Worm (Caenorhabditis elegans) whole organism, L4 larva: ENCODE results near the gene pno-1.

ENCODE experiments used
- R02D3.7 ChIP-seq: fragments of 150-350 bp; sonication (generic microtip); optimal IDR thresholded peaks from 3 replicates; lab custom pipeline; 2014; ENCODE audit warnings: missing biosample characterization, missing genetic modification characterization
- aly-2 ChIP-seq: sonication (generic microtip); optimal IDR thresholded peaks from 2 replicates; lab custom pipeline; 2018; ENCODE audit warnings: missing biosample characterization, missing genetic modification characterization
- dpl-1 ChIP-seq: fragments of 150-350 bp; optimal IDR thresholded peaks from 2 replicates; lab custom pipeline; 2014; ENCODE audit warnings: missing biosample characterization, missing genetic modification reagents, missing genetic modification characterization
- lsy-2 ChIP-seq, 2 experiments: fragments of 150-350 bp in 1 of 2; sonication (generic microtip) in 1 of 2; optimal IDR thresholded peaks; 2 replicates each; lab custom pipeline; 2014 to 2017; ENCODE audit warnings: missing biosample characterization in 2 of 2, missing genetic modification characterization in 2 of 2

DNA sequence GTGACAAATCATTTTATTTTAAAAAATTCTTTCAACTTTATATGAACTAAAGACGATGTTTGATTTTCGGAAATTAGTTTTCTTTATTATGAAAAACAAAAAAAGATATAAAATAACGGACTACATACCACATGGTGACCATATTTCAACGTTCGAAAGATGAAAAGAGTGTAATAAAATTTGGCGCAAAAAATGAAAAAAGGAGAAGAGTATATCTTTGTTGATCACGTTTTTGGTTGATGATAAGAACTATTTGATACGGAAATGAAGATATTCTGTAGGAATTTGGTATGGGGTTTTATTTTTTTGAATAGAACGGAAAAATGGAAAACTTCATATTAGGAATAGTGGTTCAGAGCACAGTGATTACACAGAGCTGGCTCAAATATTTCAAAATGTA, 10.4 kb upstream of the pno-1 start, which contains the start of gene Y53C12B.7:
- TF ChIP-seq aly-2 (tag; lab: Kevin White, UChicago) = no peak
- no peak for TF ChIP-seq lsy-2 (tag; optimal IDR thresholded peaks at IDR 0.05; lab: Kevin White, UChicago)
- no peak for TF ChIP-seq dpl-1 (GFP tag; lab: Kevin White, UChicago)
- TF ChIP-seq R02D3.7 (tag; lab: Kevin White, UChicago) = no peak
